Fruit fly (Drosophila melanogaster): ENCODE measurements around the gene CG31668.

Gene CG31668

DNA sequence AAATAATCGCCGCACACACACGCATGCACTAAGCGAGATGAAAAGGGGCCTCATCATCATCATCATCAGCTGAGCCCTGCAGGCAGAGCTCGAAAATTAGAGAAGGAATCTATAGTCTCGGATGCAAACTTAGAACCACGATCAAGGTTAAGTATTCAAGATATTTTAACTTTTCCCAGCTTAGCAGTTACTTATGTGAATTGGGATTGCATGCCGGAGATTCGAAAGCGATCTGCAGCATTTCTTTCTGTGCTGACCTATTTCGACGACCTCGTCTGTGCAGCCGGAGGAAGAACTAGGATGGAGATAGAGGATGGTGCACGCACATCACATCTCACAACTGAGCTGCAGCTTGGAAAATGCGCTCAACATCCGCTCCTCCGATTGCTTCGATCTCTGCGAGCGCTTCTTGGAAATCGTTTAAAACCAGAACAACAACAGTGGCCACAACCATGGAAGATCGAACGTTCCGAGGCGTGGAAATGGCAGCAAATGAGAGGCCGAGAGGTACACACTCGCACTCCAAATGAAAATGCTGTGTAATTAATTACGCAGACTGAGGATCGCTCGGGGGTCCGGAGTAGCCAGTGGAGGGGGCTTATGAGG is 23.1 kb downstream of the CG31668 start (continued):
- TF ChIP-seq CG11560 (tag; IDR thresholded peaks at IDR 0.05) (no peak), ERR (GFP tag; optimal IDR thresholded peaks at IDR 0.05) (no peak), CG9609 (GFP tag; optimal IDR thresholded peaks at IDR 0.05) (peak; percentile 54), CG11696 (GFP tag; IDR thresholded peaks at IDR 0.05) (peak; percentile 99), CG8388 (GFP tag; optimal IDR thresholded peaks at IDR 0.05) (peak; percentile 54), CTCF (GFP tag; optimal IDR thresholded peaks at IDR 0.05) (no peak), CG2678 (tag; optimal IDR thresholded peaks at IDR 0.05) (peak; percentile 40), CG12236 (GFP tag; optimal IDR thresholded peaks at IDR 0.05) (peak; percentile 63), Bteb2 (GFP tag; optimal IDR thresholded peaks at IDR 0.05) (no peak), luna (GFP tag; optimal IDR thresholded peaks at IDR 0.05) (no peak), klu (GFP tag; IDR thresholded peaks at IDR 0.05) (no peak), crc (GFP tag; optimal IDR thresholded peaks at IDR 0.05) (no peak), insv (GFP tag; optimal IDR thresholded peaks at IDR 0.05) (no peak), nerfin-2 (GFP tag; IDR thresholded peaks at IDR 0.05; ENCODE audit: partially characterized antibody) (no peak), CG17612 (GFP tag; IDR thresholded peaks at IDR 0.05) (no peak), CG14014 (GFP tag; IDR thresholded peaks at IDR 0.05) (no peak), emc (GFP tag; optimal IDR thresholded peaks at IDR 0.05) (no peak), fd3F (GFP tag; optimal IDR thresholded peaks at IDR 0.05) (no peak), Scr (GFP tag; IDR thresholded peaks at IDR 0.05; ENCODE audit: partially characterized antibody) (no peak), CG31388 (GFP tag; optimal IDR thresholded peaks at IDR 0.05) (no peak), CG8765 (GFP tag; IDR thresholded peaks at IDR 0.05) (peak; percentile 91), CG10321 (GFP tag; IDR thresholded peaks at IDR 0.05) (no peak), mam (GFP tag; optimal IDR thresholded peaks at IDR 0.05) (no peak), CG7556 (GFP tag; optimal IDR thresholded peaks at IDR 0.05) (peak; percentile 64), Adf1 (GFP tag; IDR thresholded peaks at IDR 0.05) (no peak), CG12942 (GFP tag; optimal IDR thresholded peaks at IDR 0.05) (no peak), Gug (GFP tag; IDR thresholded peaks at IDR 0.05) (peak; percentile 63; the same call in 2 of the 4 replicates), Hsf (GFP tag; optimal IDR thresholded peaks at IDR 0.05) (peak; percentile 64), sim (GFP tag; IDR thresholded peaks at IDR 0.05) (peak; percentile 83), mld (GFP tag; IDR thresholded peaks at IDR 0.05; ENCODE audit: partially characterized antibody) (no peak), otp (GFP tag; IDR thresholded peaks at IDR 0.05) (peak; percentile 86), grn (GFP tag; optimal IDR thresholded peaks at IDR 0.05) (no peak), Ssrp (tag; optimal IDR thresholded peaks at IDR 0.05) (peak; percentile 61), GATAe (GFP tag; conservative IDR thresholded peaks at IDR 0.05) (no peak), CG1647 (GFP tag; optimal IDR thresholded peaks at IDR 0.05) (peak; percentile 27), CG3407 (GFP tag; optimal IDR thresholded peaks at IDR 0.05) (peak; percentile 18), H2.0 (GFP tag; IDR thresholded peaks at IDR 0.05) (peak; percentile 58; the same call in 1 of the 2 replicates), CG7357 (GFP tag; IDR thresholded peaks at IDR 0.05) (peak; percentile 42; the same call in 1 of the 3 replicates), Fer3 (tag; optimal IDR thresholded peaks at IDR 0.05) (no peak), CG1832 (GFP tag; optimal IDR thresholded peaks at IDR 0.05) (no peak), dpn (GFP tag; optimal IDR thresholded peaks at IDR 0.05) (peak; percentile 23 to 52), PHDP (tag; optimal IDR thresholded peaks at IDR 0.05) (no peak), Max (GFP tag; optimal IDR thresholded peaks at IDR 0.05) (peak; percentile 38), gt (GFP tag; IDR thresholded peaks at IDR 0.05) (peak; percentile 68; the same call in 1 of the 2 replicates), CG4707 (GFP tag; optimal IDR thresholded peaks at IDR 0.05) (peak; percentile 44), cato (GFP tag; optimal IDR thresholded peaks at IDR 0.05; ENCODE audit: borderline replicate concordance) (peak; percentile 25), CG8089 (GFP tag; optimal IDR thresholded peaks at IDR 0.05) (peak; percentile 70), kay (GFP tag; optimal IDR thresholded peaks at IDR 0.05) (peak; percentile 2), wor (GFP tag; IDR thresholded peaks at IDR 0.05) (no peak), CG11723 (GFP tag; optimal IDR thresholded peaks at IDR 0.05) (peak; percentile 20), chn (GFP tag; optimal IDR thresholded peaks at IDR 0.05) (peak; percentile 86), CG10959 (GFP tag; IDR thresholded peaks at IDR 0.05) (peak; percentile 95)
